Fruit fly (Drosophila melanogaster) whole organism, embryonic: Measurements from ENCODE around the gene CG42781.

ENCODE experiments used
- CG1024 ChIP-seq: fragments of 200-800 bp; sonication (Bioruptor generic); IDR thresholded peaks from 2 replicates; pipeline ENCODE4 v1.3.6; 2022; ENCODE audit warnings: missing biosample characterization, missing genetic modification characterization
- CG12299 ChIP-seq: fragments of 200-800 bp; sonication (Bioruptor generic); optimal IDR thresholded peaks from 2 replicates; lab custom pipeline; 2018; ENCODE audit warnings: missing biosample characterization, mild to moderate bottlenecking, missing genetic modification characterization
- CG12769 ChIP-seq: fragments of 200-800 bp; sonication (Bioruptor generic); optimal IDR thresholded peaks from 2 replicates; lab custom pipeline; 2019; ENCODE audit warnings: missing biosample characterization, mild to moderate bottlenecking, missing genetic modification characterization, moderate library complexity
- CG1529 ChIP-seq: fragments of 200-800 bp; sonication (Bioruptor generic); optimal IDR thresholded peaks from 3 replicates; lab custom pipeline; 2018; ENCODE audit warnings: missing biosample characterization, missing genetic modification characterization
- CG18599 ChIP-seq: fragments of 200-800 bp; sonication (Bioruptor generic); optimal IDR thresholded peaks from 3 replicates; lab custom pipeline; 2017; ENCODE audit warnings: missing biosample characterization, missing genetic modification characterization, mild to moderate bottlenecking, moderate library complexity, missing genetic modification reagents
- CG5180 ChIP-seq: fragments of 200-800 bp; sonication (Bioruptor generic); optimal IDR thresholded peaks from 3 replicates; lab custom pipeline; 2017; ENCODE audit warnings: missing biosample characterization, missing genetic modification characterization, mild to moderate bottlenecking, moderate library complexity, missing genetic modification reagents
- CG6254 ChIP-seq: fragments of 200-800 bp; sonication (Bioruptor generic); optimal IDR thresholded peaks from 3 replicates; lab custom pipeline; 2017; ENCODE audit warnings: mild to moderate bottlenecking, missing biosample characterization, missing genetic modification reagents, missing genetic modification characterization
- CG6791 ChIP-seq: fragments of 200-800 bp; sonication (Bioruptor generic); IDR thresholded peaks from 3 replicates; pipeline ENCODE4 v1.3.6; 2022; ENCODE audit warnings: missing biosample characterization, missing genetic modification characterization; ENCODE audit not compliant: partially characterized antibody
- CG7839 ChIP-seq: fragments of 200-800 bp; sonication (Bioruptor generic); optimal IDR thresholded peaks from 3 replicates; lab custom pipeline; 2018; ENCODE audit warnings: missing biosample characterization, mild to moderate bottlenecking, missing genetic modification characterization, moderate library complexity
- CG8089 ChIP-seq: fragments of 200-800 bp; sonication (Bioruptor generic); optimal IDR thresholded peaks from 3 replicates; lab custom pipeline; 2016; ENCODE audit warnings: missing biosample characterization, missing genetic modification characterization
- CG8388 ChIP-seq: fragments of 200-800 bp; sonication (Bioruptor generic); optimal IDR thresholded peaks from 2 replicates; lab custom pipeline; 2019; ENCODE audit warnings: missing biosample characterization, mild to moderate bottlenecking, missing genetic modification characterization, moderate library complexity
- CoRest ChIP-seq: fragments of 200-800 bp; sonication (Bioruptor generic); optimal IDR thresholded peaks from 3 replicates; lab custom pipeline; 2018; ENCODE audit warnings: missing biosample characterization, mild to moderate bottlenecking, missing genetic modification characterization, moderate library complexity
- D19A ChIP-seq: fragments of 200-800 bp; optimal IDR thresholded peaks from 3 replicates; lab custom pipeline; 2019; ENCODE audit warnings: missing biosample characterization, mild to moderate bottlenecking, missing genetic modification characterization, moderate library complexity
- Dref ChIP-seq: fragments of 200-800 bp; sonication (Bioruptor generic); IDR thresholded peaks from 2 replicates; pipeline ENCODE4 v1.3.6; 2022; ENCODE audit warnings: missing biosample characterization, missing genetic modification characterization
- Fer3 ChIP-seq: fragments of 200-800 bp; sonication (Bioruptor generic); optimal IDR thresholded peaks from 2 replicates; lab custom pipeline; 2018; ENCODE audit warnings: missing biosample characterization, mild to moderate bottlenecking, missing genetic modification characterization, moderate library complexity
- Hey ChIP-seq: fragments of 200-800 bp; sonication (Bioruptor generic); optimal IDR thresholded peaks from 3 replicates; lab custom pipeline; 2018; ENCODE audit warnings: missing biosample characterization, mild to moderate bottlenecking, missing genetic modification characterization
- Hmr ChIP-seq: fragments of 200-800 bp; sonication (Bioruptor generic); optimal IDR thresholded peaks from 3 replicates; lab custom pipeline; 2017; ENCODE audit warnings: mild to moderate bottlenecking, missing biosample characterization, missing genetic modification reagents, missing genetic modification characterization
- Hr51 ChIP-seq, 2 experiments: fragments of 200-800 bp; sonication (Bioruptor generic); optimal IDR thresholded peaks; 2 replicates in 1 of 2; 3 replicates in 1 of 2; lab custom pipeline; 2016 to 2018; ENCODE audit warnings: missing biosample characterization in 2 of 2, missing genetic modification characterization in 2 of 2, mild to moderate bottlenecking in 1 of 2, moderate library complexity in 1 of 2
- MESR4 ChIP-seq: fragments of 200-800 bp; sonication (Bioruptor generic); optimal IDR thresholded peaks from 2 replicates; lab custom pipeline; 2018; ENCODE audit warnings: missing biosample characterization, mild to moderate bottlenecking, missing genetic modification characterization, moderate library complexity
- MTF-1 ChIP-seq: fragments of 200-800 bp; sonication (Bioruptor generic); optimal IDR thresholded peaks from 2 replicates; lab custom pipeline; 2018; ENCODE audit warnings: missing biosample characterization, mild to moderate bottlenecking, missing genetic modification characterization, borderline replicate concordance
- Meics ChIP-seq: fragments of 200-800 bp; sonication (Bioruptor generic); optimal IDR thresholded peaks from 2 replicates; lab custom pipeline; 2017; ENCODE audit warnings: missing biosample characterization, mild to moderate bottlenecking, missing genetic modification characterization
- Nf-YA ChIP-seq: fragments of 200-800 bp; sonication (Bioruptor generic); IDR thresholded peaks from 2 replicates; pipeline ENCODE4 v1.3.6; 2022; ENCODE audit warnings: missing biosample characterization, missing genetic modification characterization
- Ptx1 ChIP-seq: fragments of 200-800 bp; sonication (Bioruptor generic); IDR thresholded peaks from 2 replicates; pipeline ENCODE4 v1.3.6; 2022; ENCODE audit warnings: missing biosample characterization, missing genetic modification characterization
- Spps ChIP-seq: fragments of 200-800 bp; sonication (Bioruptor generic); optimal IDR thresholded peaks from 2 replicates; lab custom pipeline; 2018; ENCODE audit warnings: missing biosample characterization, mild to moderate bottlenecking, missing genetic modification characterization
- Xrp1 ChIP-seq: fragments of 200-800 bp; sonication (Bioruptor generic); IDR thresholded peaks from 2 replicates; pipeline ENCODE4 v1.3.6; 2022; ENCODE audit warnings: missing biosample characterization, missing genetic modification characterization
- cato ChIP-seq: fragments of 200-800 bp; sonication (Bioruptor generic); optimal IDR thresholded peaks from 2 replicates; lab custom pipeline; 2016; ENCODE audit warnings: missing biosample characterization, missing genetic modification characterization, borderline replicate concordance
- chif ChIP-seq, 2 experiments: fragments of 200-800 bp; sonication (Bioruptor generic); optimal IDR thresholded peaks; 3 replicates each; lab custom pipeline; 2016; ENCODE audit warnings: missing biosample characterization in 2 of 2, missing genetic modification characterization in 2 of 2
- ci ChIP-seq: fragments of 200-800 bp; sonication (Bioruptor generic); IDR thresholded peaks from 3 replicates; pipeline ENCODE4 v1.3.6; 2022; ENCODE audit warnings: missing biosample characterization, missing genetic modification characterization
- corto ChIP-seq: fragments of 200-800 bp; sonication (Bioruptor generic); optimal IDR thresholded peaks from 2 replicates; lab custom pipeline; 2016; ENCODE audit warnings: missing biosample characterization, mild to moderate bottlenecking, missing genetic modification characterization, moderate library complexity
- crc ChIP-seq: fragments of 200-800 bp; sonication (Bioruptor generic); optimal IDR thresholded peaks from 2 replicates; lab custom pipeline; 2016; ENCODE audit warnings: missing biosample characterization, missing genetic modification characterization
- croc ChIP-seq: fragments of 200-800 bp; sonication (Bioruptor generic); conservative IDR thresholded peaks from 3 replicates; pipeline ENCODE4 v1.3.6; 2022; ENCODE audit warnings: missing biosample characterization, missing genetic modification characterization
- dmrt11E ChIP-seq: fragments of 200-800 bp; sonication (Bioruptor generic); optimal IDR thresholded peaks from 3 replicates; lab custom pipeline; 2018; ENCODE audit warnings: missing biosample characterization, mild to moderate bottlenecking, missing genetic modification characterization, moderate library complexity
- dysf ChIP-seq: fragments of 200-800 bp; sonication (Bioruptor generic); IDR thresholded peaks from 3 replicates; pipeline ENCODE4 v1.3.6; 2022; ENCODE audit warnings: missing biosample characterization, missing genetic modification characterization
- gem ChIP-seq: fragments of 200-800 bp; sonication (Bioruptor generic); optimal IDR thresholded peaks from 2 replicates; lab custom pipeline; 2019; ENCODE audit warnings: missing biosample characterization, mild to moderate bottlenecking, missing genetic modification characterization, moderate library complexity
- hkb ChIP-seq, 2 experiments: fragments of 200-800 bp in 1 of 2; fragments of >200 bp in 1 of 2; sonication (Bioruptor generic) in 1 of 2; IDR thresholded peaks in 1 of 2; optimal IDR thresholded peaks in 1 of 2; 2 replicates each; pipeline versions ENCODE4 v1.3.6 to Lab custom; 2017 to 2022; ENCODE audit warnings: missing biosample characterization in 1 of 2, missing genetic modification characterization in 1 of 2
- hth ChIP-seq: fragments of >200 bp; optimal IDR thresholded peaks from 2 replicates; lab custom pipeline; 2017; ENCODE audit warnings: inconsistent platforms
- ken ChIP-seq: fragments of 200-800 bp; sonication (Bioruptor generic); IDR thresholded peaks from 3 replicates; pipeline ENCODE4 v1.3.6; 2022; ENCODE audit warnings: missing biosample characterization, missing genetic modification characterization
- lbe ChIP-seq: fragments of 200-800 bp; sonication (Bioruptor generic); optimal IDR thresholded peaks from 2 replicates; lab custom pipeline; 2016; ENCODE audit warnings: missing biosample characterization, mild to moderate bottlenecking, missing genetic modification characterization
- lola ChIP-seq, 3 experiments: fragments of >200 bp in 2 of 3; fragments of 200-800 bp in 1 of 3; sonication (Bioruptor generic) in 1 of 3; optimal IDR thresholded peaks; 2 replicates each; lab custom pipeline; 2017 to 2019; ENCODE audit warnings: missing biosample characterization in 3 of 3, missing genetic modification characterization in 3 of 3, mild to moderate bottlenecking in 1 of 3, moderate library complexity in 1 of 3
- oc ChIP-seq: fragments of 200-800 bp; sonication (Bioruptor generic); optimal IDR thresholded peaks from 2 replicates; lab custom pipeline; 2018; ENCODE audit warnings: missing biosample characterization, mild to moderate bottlenecking, missing genetic modification characterization, moderate library complexity
- odd ChIP-seq: fragments of 200-800 bp; sonication (Bioruptor generic); optimal IDR thresholded peaks from 2 replicates; lab custom pipeline; 2017; ENCODE audit warnings: missing biosample characterization, mild to moderate bottlenecking, missing genetic modification characterization
- phol ChIP-seq: fragments of 200-800 bp; sonication (Bioruptor generic); optimal IDR thresholded peaks from 3 replicates; lab custom pipeline; 2018; ENCODE audit warnings: missing biosample characterization, mild to moderate bottlenecking, missing genetic modification characterization, moderate library complexity
- so ChIP-seq: fragments of 200-800 bp; sonication (Bioruptor generic); IDR thresholded peaks from 3 replicates; pipeline ENCODE4 v1.3.6; 2022; ENCODE audit warnings: missing biosample characterization, missing genetic modification characterization
- ssp ChIP-seq: fragments of 200-800 bp; sonication (Bioruptor generic); IDR thresholded peaks from 2 replicates; pipeline ENCODE4 v1.3.6; 2022; ENCODE audit warnings: missing biosample characterization, missing genetic modification characterization
- zfh2 ChIP-seq: fragments of 200-800 bp; sonication (Bioruptor generic); optimal IDR thresholded peaks from 2 replicates; lab custom pipeline; 2016; ENCODE audit warnings: missing biosample characterization, missing genetic modification characterization

CG42781 gene

DNA sequence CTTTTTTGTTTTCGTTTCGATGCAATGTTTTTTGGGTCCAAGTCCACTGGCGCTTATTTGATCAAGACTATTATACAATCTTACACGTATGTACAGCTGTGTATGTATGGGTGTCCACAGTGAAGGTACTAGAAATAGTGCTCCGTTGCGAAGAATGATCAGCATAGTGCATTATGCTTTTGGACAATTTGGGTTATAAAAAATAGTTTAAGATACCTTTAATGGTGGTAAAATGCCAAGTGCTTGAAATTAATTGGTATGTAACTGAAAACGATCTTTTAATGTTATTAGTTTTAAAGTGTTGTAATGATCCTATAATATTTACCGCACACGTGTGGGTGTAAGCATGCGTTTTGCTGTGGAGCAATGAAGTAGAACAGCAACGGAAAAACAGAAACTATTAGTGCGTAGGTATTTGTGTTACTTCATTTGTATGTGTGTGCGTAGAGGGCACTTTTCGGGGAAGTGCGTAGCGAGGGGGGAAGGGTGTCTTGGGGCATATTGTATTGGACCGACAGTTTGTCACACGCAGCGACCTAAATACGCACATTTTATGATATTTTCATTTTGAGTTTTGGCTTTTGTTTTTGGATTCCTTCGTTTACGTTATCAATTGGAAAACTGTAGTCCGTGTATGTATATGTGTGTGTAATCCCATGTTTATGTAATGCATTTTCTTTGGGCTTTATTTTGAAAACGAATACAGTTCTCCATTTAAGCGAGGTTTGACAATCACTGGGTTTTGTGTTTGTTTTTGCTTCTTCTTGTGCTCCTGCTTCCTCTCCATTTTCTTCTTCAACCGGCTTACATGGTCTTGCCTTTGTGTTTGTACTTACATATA is 46.4 kb downstream of the CG42781 start (continued):
- TF ChIP-seq Hmr (GFP tag; lab: Kevin White, UChicago) (peak; percentile 80), MESR4 (GFP tag; lab: Kevin White, UChicago) (peak; percentile 37), zfh2 (GFP tag; lab: Kevin White, UChicago) (peak; percentile 35), CG1024 (GFP tag; lab: Robert Waterston, UW) (peak; percentile 79), Nf-YA (GFP tag; lab: Robert Waterston, UW) (peak; percentile 81), hth (lab: Kevin White, UChicago) (no peak), cato (GFP tag; lab: Kevin White, UChicago) (peak; percentile 86), ci (peak; percentile 92), ssp (GFP tag; lab: Robert Waterston, UW) (peak; percentile 71), Hey (peak; percentile 35), Dref (no peak), CG1529 (peak; percentile 93), CoRest (tag; lab: Kevin White, UChicago) (peak; percentile 94), lola (GFP tag; optimal IDR thresholded peaks at IDR 0.05; lab: Kevin White, UChicago) (peak in 1 of 3 experiments; percentile 93), CG7839 (tag; lab: Kevin White, UChicago) (peak; percentile 95), CG12769 (tag; lab: Kevin White, UChicago) (peak; percentile 92)
- TF ChIP-seq, all 482 proteins: peak for 409

DNA sequence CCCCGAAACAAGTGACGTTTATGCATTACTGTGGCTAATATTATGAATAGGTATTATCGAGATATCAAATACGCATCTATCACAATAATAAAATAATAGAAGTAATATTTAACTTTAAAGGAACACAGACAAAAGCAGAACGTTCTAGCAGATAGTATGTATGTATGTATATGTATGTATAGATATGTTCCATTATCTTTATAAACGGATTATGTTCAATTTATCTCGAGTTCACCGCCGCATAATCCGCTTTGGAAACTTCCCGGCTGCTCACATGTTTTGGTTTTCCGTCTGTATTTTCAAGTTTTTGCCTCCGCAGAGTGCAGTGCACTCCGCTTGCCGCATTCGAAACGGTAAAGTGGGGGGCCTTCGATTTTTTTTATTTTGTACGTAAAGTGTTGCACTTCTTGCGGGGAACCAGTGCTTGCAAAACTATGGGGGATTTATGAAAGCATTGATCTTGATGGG is 47.2 kb downstream of the CG42781 start:
- TF ChIP-seq chif (GFP tag; optimal IDR thresholded peaks at IDR 0.05; lab: Kevin White, UChicago) (no peak), phol (peak; percentile 58), Xrp1 (GFP tag; lab: Robert Waterston, UW) (peak; percentile 66), so (GFP tag; lab: Robert Waterston, UW) (0 out of 3 replicates have a peak, but pooled peaks have one; percentile 11), CG5180 (GFP tag; lab: Kevin White, UChicago) (no peak), oc (peak; percentile 68), CG6254 (GFP tag; lab: Kevin White, UChicago) (peak; percentile 24), croc (peak; percentile 49; the same call in 1 of the 3 replicates), gem (tag; lab: Kevin White, UChicago) (peak; percentile 71), corto (peak; percentile 60), dysf (GFP tag; lab: Robert Waterston, UW) (0 out of 3 replicates have a peak, but pooled peaks have one; percentile 20), CG18599 (GFP tag; lab: Kevin White, UChicago) (peak; percentile 4), CG6791 (GFP tag; lab: Robert Waterston, UW) (no peak), Fer3 (tag; lab: Kevin White, UChicago) (peak; percentile 12), crc (GFP tag; lab: Kevin White, UChicago) (no peak), CG7839 (tag; lab: Kevin White, UChicago) (peak; percentile 37), Nf-YA (GFP tag; lab: Robert Waterston, UW) (no peak), ken (GFP tag; lab: Robert Waterston, UW) (0 out of 3 replicates have a peak, but pooled peaks have one; percentile 29), Ptx1 (peak; percentile 11; the same call in 1 of the 2 replicates), dmrt11E (peak; percentile 74), CG8388 (peak; percentile 55), MTF-1 (GFP tag; lab: Kevin White, UChicago) (no peak), CG8089 (no peak), hkb (optimal IDR thresholded peaks at IDR 0.05; lab: Kevin White, UChicago) (no peak), hkb (GFP tag; IDR thresholded peaks at IDR 0.05; lab: Robert Waterston, UW) (no peak), Hr51 (GFP tag; optimal IDR thresholded peaks at IDR 0.05; lab: Kevin White, UChicago) (peak in 1 of 2 experiments; percentile 57), Meics (GFP tag; lab: Kevin White, UChicago) (no peak), ci (peak; percentile 56; the same call in 2 of the 3 replicates), D19A (peak; percentile 51), CG12299 (tag; lab: Kevin White, UChicago) (peak; percentile 44), Spps (tag; lab: Kevin White, UChicago) (peak; percentile 52), lbe (GFP tag; lab: Kevin White, UChicago) (peak; percentile 56), odd (GFP tag; lab: Kevin White, UChicago) (no peak)
